Fruit fly (Drosophila melanogaster) whole organism, prepupa: ENCODE data around the gene CG12231.

Experiments
- Blimp-1 ChIP-seq: fragments of 200-800 bp; sonication (Bioruptor generic); optimal IDR thresholded peaks from 3 replicates; lab custom pipeline; 2017; ENCODE audit warnings: missing biosample characterization, missing genetic modification characterization, mild to moderate bottlenecking, moderate library complexity, missing genetic modification reagents
- CG10631 ChIP-seq: fragments of 200-800 bp; sonication (Bioruptor generic); optimal IDR thresholded peaks from 2 replicates; lab custom pipeline; 2016; ENCODE audit warnings: missing biosample characterization, missing genetic modification characterization
- CG10669 ChIP-seq: fragments of 200-800 bp; sonication (Bioruptor generic); optimal IDR thresholded peaks from 3 replicates; lab custom pipeline; 2018; ENCODE audit warnings: missing biosample characterization, mild to moderate bottlenecking, missing genetic modification characterization, moderate library complexity
- CG11294 ChIP-seq: fragments of 200-800 bp; sonication (Bioruptor generic); IDR thresholded peaks from 2 replicates; pipeline ENCODE4 v1.3.6; 2022; ENCODE audit warnings: missing biosample characterization, missing genetic modification characterization
- CG11762 ChIP-seq: fragments of 200-800 bp; sonication (Bioruptor generic); optimal IDR thresholded peaks from 3 replicates; lab custom pipeline; 2016; ENCODE audit warnings: missing biosample characterization, missing genetic modification characterization; ENCODE audit not compliant: insufficient read depth
- CG1621 ChIP-seq: fragments of 200-800 bp; sonication (Bioruptor generic); optimal IDR thresholded peaks from 3 replicates; lab custom pipeline; 2018; ENCODE audit warnings: missing biosample characterization, mild to moderate bottlenecking, missing genetic modification characterization
- CG16779 ChIP-seq: fragments of 200-800 bp; sonication (Bioruptor generic); optimal IDR thresholded peaks from 3 replicates; lab custom pipeline; 2017; ENCODE audit warnings: missing biosample characterization, mild to moderate bottlenecking, missing genetic modification characterization
- CG3032 ChIP-seq: fragments of 200-800 bp; optimal IDR thresholded peaks from 2 replicates; lab custom pipeline; 2019; ENCODE audit warnings: missing biosample characterization, mild to moderate bottlenecking, missing genetic modification characterization, moderate library complexity
- CG31627 ChIP-seq: fragments of 200-800 bp; sonication (Bioruptor generic); optimal IDR thresholded peaks from 3 replicates; lab custom pipeline; 2016; ENCODE audit warnings: missing biosample characterization, missing genetic modification characterization
- CG34406 ChIP-seq: fragments of 200-800 bp; sonication (Bioruptor generic); optimal IDR thresholded peaks from 3 replicates; lab custom pipeline; 2016; ENCODE audit warnings: missing biosample characterization, missing genetic modification characterization
- CG3919 ChIP-seq: fragments of 200-800 bp; sonication (Bioruptor generic); optimal IDR thresholded peaks from 3 replicates; lab custom pipeline; 2016; ENCODE audit warnings: missing biosample characterization, missing genetic modification characterization
- CG4318 ChIP-seq: fragments of 200-800 bp; sonication (Bioruptor generic); optimal IDR thresholded peaks from 3 replicates; lab custom pipeline; 2017; ENCODE audit warnings: missing biosample characterization, mild to moderate bottlenecking, missing genetic modification characterization
- CG6276 ChIP-seq: fragments of 200-800 bp; sonication (Bioruptor generic); optimal IDR thresholded peaks from 2 replicates; lab custom pipeline; 2017; ENCODE audit warnings: missing biosample characterization, mild to moderate bottlenecking, missing genetic modification characterization
- CG6792 ChIP-seq: fragments of 200-800 bp; sonication (Bioruptor generic); optimal IDR thresholded peaks from 3 replicates; lab custom pipeline; 2016; ENCODE audit warnings: missing biosample characterization, missing genetic modification characterization
- CG6854 ChIP-seq: fragments of 200-800 bp; sonication (Bioruptor generic); optimal IDR thresholded peaks from 2 replicates; lab custom pipeline; 2017; ENCODE audit warnings: missing biosample characterization, mild to moderate bottlenecking, missing genetic modification characterization
- CG7368 ChIP-seq: fragments of 200-800 bp; sonication (Bioruptor generic); optimal IDR thresholded peaks from 3 replicates; lab custom pipeline; 2016; ENCODE audit warnings: missing biosample characterization, missing genetic modification characterization
- CG8119 ChIP-seq: fragments of 200-800 bp; sonication (Bioruptor generic); IDR thresholded peaks from 3 replicates; pipeline ENCODE4 v1.3.6; 2022; ENCODE audit warnings: missing biosample characterization, missing genetic modification characterization
- CG8319 ChIP-seq: fragments of 200-800 bp; sonication (Bioruptor generic); optimal IDR thresholded peaks from 3 replicates; lab custom pipeline; 2016; ENCODE audit warnings: missing biosample characterization, missing genetic modification characterization
- CG8632 ChIP-seq: fragments of 200-800 bp; sonication (Bioruptor generic); optimal IDR thresholded peaks from 3 replicates; lab custom pipeline; 2016; ENCODE audit warnings: missing biosample characterization, missing genetic modification characterization
- CG9139 ChIP-seq: fragments of 200-800 bp; sonication (Bioruptor generic); optimal IDR thresholded peaks from 3 replicates; lab custom pipeline; 2017; ENCODE audit warnings: missing biosample characterization, mild to moderate bottlenecking, missing genetic modification characterization
- Eip93F ChIP-seq: fragments of 200-800 bp; sonication (Bioruptor generic); optimal IDR thresholded peaks from 2 replicates; lab custom pipeline; 2016; ENCODE audit warnings: missing biosample characterization, mild to moderate bottlenecking, missing genetic modification characterization
- Ets21C ChIP-seq: fragments of 200-800 bp; sonication (Bioruptor generic); optimal IDR thresholded peaks from 3 replicates; lab custom pipeline; 2016; ENCODE audit warnings: missing biosample characterization, missing genetic modification characterization
- Hr39 ChIP-seq: fragments of 200-800 bp; sonication (Bioruptor generic); optimal IDR thresholded peaks from 2 replicates; lab custom pipeline; 2016; ENCODE audit warnings: missing biosample characterization, missing genetic modification characterization
- Hr4 ChIP-seq: fragments of 200-800 bp; sonication (Bioruptor generic); optimal IDR thresholded peaks from 3 replicates; lab custom pipeline; 2016; ENCODE audit warnings: missing biosample characterization, missing genetic modification characterization
- Lpt ChIP-seq: fragments of 200-800 bp; sonication (Bioruptor generic); optimal IDR thresholded peaks from 3 replicates; lab custom pipeline; 2016; ENCODE audit warnings: missing biosample characterization, missing genetic modification characterization
- Met ChIP-seq: fragments of 200-800 bp; sonication (Bioruptor generic); optimal IDR thresholded peaks from 3 replicates; lab custom pipeline; 2016; ENCODE audit warnings: missing biosample characterization, missing genetic modification characterization
- OdsH ChIP-seq: fragments of 200-800 bp; sonication (Bioruptor generic); optimal IDR thresholded peaks from 3 replicates; lab custom pipeline; 2016; ENCODE audit warnings: missing biosample characterization, missing genetic modification characterization
- Smox ChIP-seq: fragments of 200-800 bp; sonication (Bioruptor generic); optimal IDR thresholded peaks from 3 replicates; lab custom pipeline; 2016; ENCODE audit warnings: missing biosample characterization, missing genetic modification characterization
- Sox102F ChIP-seq: fragments of 200-800 bp; sonication (Bioruptor generic); optimal IDR thresholded peaks from 2 replicates; lab custom pipeline; 2016; ENCODE audit warnings: missing biosample characterization, mild to moderate bottlenecking, missing genetic modification characterization
- Sox14 ChIP-seq: fragments of 200-800 bp; sonication (Bioruptor generic); optimal IDR thresholded peaks from 3 replicates; lab custom pipeline; 2016; ENCODE audit warnings: missing biosample characterization, missing genetic modification characterization
- Sox15 ChIP-seq: fragments of 200-800 bp; sonication (Bioruptor generic); optimal IDR thresholded peaks from 3 replicates; lab custom pipeline; 2016; ENCODE audit warnings: missing biosample characterization, missing genetic modification characterization
- cyc ChIP-seq: fragments of 200-800 bp; sonication (Bioruptor generic); optimal IDR thresholded peaks from 3 replicates; lab custom pipeline; 2016; ENCODE audit warnings: missing biosample characterization, missing genetic modification characterization
- dsx ChIP-seq: fragments of 200-800 bp; optimal IDR thresholded peaks from 3 replicates; lab custom pipeline; 2019; ENCODE audit warnings: missing biosample characterization, mild to moderate bottlenecking, missing genetic modification characterization, moderate library complexity; ENCODE audit not compliant: poor library complexity, severe bottlenecking
- eg ChIP-seq: fragments of 200-800 bp; sonication (Bioruptor generic); IDR thresholded peaks from 3 replicates; pipeline ENCODE4 v1.3.6; 2022; ENCODE audit warnings: missing biosample characterization, missing genetic modification characterization
- esn ChIP-seq: fragments of 200-800 bp; sonication (Bioruptor generic); optimal IDR thresholded peaks from 2 replicates; lab custom pipeline; 2016; ENCODE audit warnings: missing biosample characterization, mild to moderate bottlenecking, missing genetic modification characterization, moderate library complexity
- fd59A ChIP-seq: fragments of 200-800 bp; sonication (Bioruptor generic); optimal IDR thresholded peaks from 2 replicates; lab custom pipeline; 2017; ENCODE audit warnings: missing biosample characterization, mild to moderate bottlenecking, missing genetic modification characterization, missing genetic modification reagents
- fd85E ChIP-seq: fragments of 200-800 bp; sonication (Bioruptor generic); optimal IDR thresholded peaks from 3 replicates; lab custom pipeline; 2016; ENCODE audit warnings: missing biosample characterization, missing genetic modification characterization
- fkh ChIP-seq: fragments of 200-800 bp; sonication (Bioruptor generic); optimal IDR thresholded peaks from 3 replicates; lab custom pipeline; 2017; ENCODE audit warnings: missing biosample characterization, mild to moderate bottlenecking, missing genetic modification characterization, moderate library complexity
- lz ChIP-seq: fragments of 200-800 bp; sonication (Bioruptor generic); optimal IDR thresholded peaks from 3 replicates; lab custom pipeline; 2016; ENCODE audit warnings: missing biosample characterization, missing genetic modification characterization
- net ChIP-seq: fragments of 200-800 bp; sonication (Bioruptor generic); optimal IDR thresholded peaks from 3 replicates; lab custom pipeline; 2016; ENCODE audit warnings: missing biosample characterization, missing genetic modification characterization
- pdm3 ChIP-seq: fragments of 200-800 bp; sonication (Bioruptor generic); optimal IDR thresholded peaks from 3 replicates; lab custom pipeline; 2016; ENCODE audit warnings: missing biosample characterization, missing genetic modification characterization
- spab ChIP-seq: fragments of 200-800 bp; sonication (Bioruptor generic); optimal IDR thresholded peaks from 2 replicates; lab custom pipeline; 2017; ENCODE audit warnings: missing biosample characterization, mild to moderate bottlenecking, missing genetic modification characterization, missing genetic modification reagents
- svp ChIP-seq: fragments of 200-800 bp; sonication (Bioruptor generic); peaks from one replicate; lab custom pipeline; 2016; ENCODE audit warnings: missing biosample characterization, missing genetic modification characterization
- vri ChIP-seq: fragments of 200-800 bp; sonication (Bioruptor generic); optimal IDR thresholded peaks from 3 replicates; lab custom pipeline; 2016; ENCODE audit warnings: missing biosample characterization, mild to moderate bottlenecking, missing genetic modification characterization

The CG12231 gene

DNA sequence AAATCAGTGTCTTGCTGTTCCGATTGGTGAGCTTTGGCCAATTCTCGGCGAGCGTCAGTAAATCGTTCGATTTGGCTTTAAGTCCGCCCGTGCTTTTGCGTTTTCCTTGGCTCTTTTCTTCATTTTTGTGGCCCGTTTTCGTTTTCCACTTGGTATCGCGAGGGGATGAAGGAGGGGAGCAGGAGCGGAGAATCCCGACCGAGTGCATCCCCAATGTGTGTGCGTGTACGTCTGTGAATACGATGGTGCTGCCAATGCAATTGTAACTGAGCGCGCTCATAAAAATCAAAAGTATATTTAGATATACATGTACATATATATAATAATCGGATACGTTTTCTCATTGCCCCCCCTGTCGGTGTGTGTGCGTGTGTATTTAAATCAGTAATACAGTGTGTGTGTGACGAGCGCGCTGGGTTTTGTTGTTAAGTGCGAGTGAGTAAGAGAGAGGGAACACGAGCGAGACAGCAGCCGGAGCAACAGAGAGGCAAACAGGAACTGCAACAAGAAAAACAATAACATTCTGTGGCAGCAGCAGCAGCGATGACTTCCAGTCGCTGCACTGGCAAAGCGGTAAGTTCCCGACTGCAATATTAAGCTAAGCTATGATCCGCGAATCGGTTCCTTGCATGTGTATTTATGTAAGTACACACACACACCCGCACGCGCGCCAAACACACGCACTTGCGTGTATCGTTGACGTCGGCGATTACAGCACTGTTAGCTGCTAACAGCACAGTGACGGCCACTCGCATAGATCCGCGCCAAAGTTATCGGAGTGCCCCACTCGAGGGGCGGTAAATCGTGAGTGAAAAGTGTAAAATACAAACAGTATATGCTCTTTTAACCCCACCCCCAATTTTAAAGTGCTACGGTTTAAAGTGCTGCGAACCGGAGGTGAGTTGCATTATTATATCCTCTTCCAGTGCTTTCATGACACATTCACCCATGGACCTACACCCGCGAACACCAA, 35.6 kb downstream of the CG12231 start (continued):
- TF ChIP-seq CG6792 (GFP tag; lab: Kevin White, UChicago) (peak; percentile 62), fkh (peak; percentile 60), Eip93F (no peak), lz (GFP tag; lab: Kevin White, UChicago) (peak; percentile 65), CG8119 (GFP tag; lab: Robert Waterston, UW) (peak; percentile 77), CG3032 (tag; lab: Kevin White, UChicago) (peak; percentile 57), CG9139 (GFP tag; lab: Kevin White, UChicago) (no peak), CG3919 (GFP tag; lab: Kevin White, UChicago) (peak; percentile 61), Lpt (GFP tag; lab: Kevin White, UChicago) (peak; percentile 36), CG11294 (peak; percentile 47; the same call in 1 of the 2 replicates), vri (GFP tag; lab: Kevin White, UChicago) (no peak), CG7368 (GFP tag; lab: Kevin White, UChicago) (peak; percentile 55), Smox (GFP tag; lab: Kevin White, UChicago) (peak; percentile 60), CG34406 (GFP tag; lab: Kevin White, UChicago) (peak; percentile 26), spab (GFP tag; lab: Kevin White, UChicago) (no peak), Sox14 (peak; percentile 66), Blimp-1 (GFP tag; lab: Kevin White, UChicago) (no peak), CG1621 (peak; percentile 64), CG16779 (tag; lab: Kevin White, UChicago) (peak; percentile 12), OdsH (GFP tag; lab: Kevin White, UChicago) (peak; percentile 63), CG4318 (no peak), fd85E (peak; percentile 19), esn (GFP tag; lab: Kevin White, UChicago) (peak; percentile 61), CG31627 (GFP tag; lab: Kevin White, UChicago) (peak; percentile 69), CG6854 (GFP tag; lab: Kevin White, UChicago) (no peak), CG10669 (peak; percentile 59), pdm3 (peak; percentile 77), Met (GFP tag; lab: Kevin White, UChicago) (peak; percentile 73), svp (GFP tag; lab: Kevin White, UChicago) (peak; percentile 82), dsx (GFP tag; lab: Kevin White, UChicago) (no peak), CG10631 (GFP tag; lab: Kevin White, UChicago) (peak; percentile 69), Sox102F (GFP tag; lab: Kevin White, UChicago) (peak; percentile 64), Hr39 (GFP tag; lab: Kevin White, UChicago) (peak; percentile 68), fd59A (GFP tag; lab: Kevin White, UChicago) (peak; percentile 45), CG6276 (GFP tag; lab: Kevin White, UChicago) (peak; percentile 58), CG8319 (peak; percentile 35), Ets21C (peak; percentile 3)

DNA sequence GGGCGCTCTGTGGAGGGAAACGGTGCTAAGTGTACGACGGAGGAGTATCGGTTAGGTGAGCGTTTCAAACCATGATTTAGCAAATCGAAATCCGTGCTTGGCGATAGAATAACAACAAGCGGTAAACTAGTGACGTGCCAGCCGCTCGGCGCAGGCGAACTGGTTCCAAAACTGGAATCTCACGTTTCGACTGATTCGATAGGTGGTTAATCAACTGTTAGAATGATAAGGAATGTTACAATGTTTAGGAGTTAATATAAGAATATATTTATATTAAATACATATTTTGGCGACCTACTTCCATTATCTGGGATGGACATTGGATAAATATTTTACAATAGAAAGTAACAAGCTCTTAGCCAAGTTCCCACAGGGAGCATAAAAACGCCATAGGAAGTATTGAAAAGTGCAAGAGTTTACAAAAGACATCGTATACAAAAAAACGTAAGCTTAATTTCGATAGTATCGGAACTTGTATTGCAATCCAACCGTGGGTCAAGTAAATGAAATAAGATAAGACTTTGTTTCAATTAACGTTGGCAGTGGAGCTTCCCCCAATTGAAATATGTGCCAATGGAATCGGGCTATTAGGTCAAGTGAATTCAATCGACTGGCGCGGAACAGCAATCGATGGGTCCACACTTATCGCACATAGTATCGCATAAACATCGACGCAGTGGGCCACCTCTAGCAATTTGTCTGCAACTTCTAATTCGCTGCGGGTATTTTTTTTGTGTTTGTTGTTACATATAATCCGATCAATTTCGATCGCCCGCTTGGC, 36.5 kb downstream of the CG12231 start, which contains the start of the genes ksh, CG14200 and Pfrx:
Gene ksh, minus strand, starts transcription at position 163 of the 781 bp plus-strand sequence.
Gene CG14200, plus strand, starts transcription at position 676 of the 781 bp plus-strand sequence.
Gene Pfrx, plus strand, starts transcription at position 676 of the 781 bp plus-strand sequence.
- TF ChIP-seq CG16779 (tag; lab: Kevin White, UChicago) (no peak), Smox (GFP tag; lab: Kevin White, UChicago) (no peak), Hr39 (GFP tag; lab: Kevin White, UChicago) (peak; percentile 34), CG8632 (GFP tag; lab: Kevin White, UChicago) (no peak), CG10631 (GFP tag; lab: Kevin White, UChicago) (no peak), fd85E (no peak), Sox15 (GFP tag; lab: Kevin White, UChicago) (no peak), CG7368 (GFP tag; lab: Kevin White, UChicago) (no peak), CG3919 (GFP tag; lab: Kevin White, UChicago) (no peak), net (GFP tag; lab: Kevin White, UChicago) (no peak), eg (GFP tag; lab: Robert Waterston, UW) (0 out of 3 replicates have a peak, but pooled peaks have one; percentile 24), CG11762 (GFP tag; lab: Kevin White, UChicago) (no peak), Ets21C (no peak), Sox14 (no peak), CG6792 (GFP tag; lab: Kevin White, UChicago) (no peak), CG4318 (no peak), OdsH (GFP tag; lab: Kevin White, UChicago) (no peak), Eip93F (no peak), spab (GFP tag; lab: Kevin White, UChicago) (no peak), Lpt (GFP tag; lab: Kevin White, UChicago) (no peak), pdm3 (no peak), Hr4 (GFP tag; lab: Kevin White, UChicago) (no peak), CG8119 (GFP tag; lab: Robert Waterston, UW) (no peak), cyc (GFP tag; lab: Kevin White, UChicago) (peak; percentile 12)
